Worm (Caenorhabditis elegans): Measurements from ENCODE around the gene istr-1.
A peak's percentile ranks its signal among the peaks of the same experiment; 100 is the strongest.

Gene istr-1

DNA sequence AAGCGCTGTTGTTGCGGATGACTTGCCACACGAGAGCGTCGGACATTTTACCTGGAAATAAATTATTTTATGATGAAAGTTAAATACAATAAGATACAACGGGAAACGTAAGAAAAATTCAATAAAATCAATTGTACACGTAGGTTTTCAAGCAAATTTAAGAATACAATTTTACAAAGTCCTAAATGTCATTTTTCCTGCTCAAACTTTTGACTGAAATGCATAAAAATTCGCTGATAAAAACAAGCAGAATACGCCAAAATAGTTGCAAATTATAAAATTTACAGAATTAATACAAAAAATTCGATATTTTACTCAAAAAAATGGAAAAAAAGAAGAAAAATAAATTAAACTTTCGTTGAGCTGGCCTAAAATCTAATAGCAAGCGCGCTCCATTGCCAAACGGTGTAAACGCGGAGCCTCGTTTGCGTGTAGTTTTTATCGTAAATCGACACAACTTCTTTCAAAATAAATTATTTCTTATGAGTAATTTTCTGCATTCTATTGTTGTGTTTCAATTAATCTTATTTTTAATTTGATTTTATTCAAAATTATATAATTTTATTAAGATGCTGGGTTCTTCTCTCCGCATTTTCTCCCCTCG lies 30.5 kb downstream of the istr-1 start, which contains the start of the genes rpl-28 and mrpl-49 (continued):
- TF ChIP-seq pag-3 (tag; optimal IDR thresholded peaks at IDR 0.05; ENCODE audit: borderline replicate concordance, insufficient read depth) (no peak), sox-4 (tag; optimal IDR thresholded peaks at IDR 0.05) (peak; percentile 21), xbp-1 (tag; optimal IDR thresholded peaks at IDR 0.05) (peak; percentile 89), sptf-1 (tag; optimal IDR thresholded peaks at IDR 0.05) (no peak), lin-14 (GFP tag; optimal IDR thresholded peaks at IDR 0.05) (peak; percentile 95), F16B12.6 (tag; optimal IDR thresholded peaks at IDR 0.05) (peak; percentile 62), sup-37 (GFP tag; optimal IDR thresholded peaks at IDR 0.05) (no peak), ceh-63 (GFP tag; optimal IDR thresholded peaks at IDR 0.05) (no peak), tlp-1 (tag; optimal IDR thresholded peaks at IDR 0.05) (no peak), mab-9 (GFP tag; IDR thresholded peaks at IDR 0.05) (0 out of 2 replicates have a peak, but pooled peaks have one; percentile 8), jun-1 (tag; optimal IDR thresholded peaks at IDR 0.05) (peak; percentile 71), skn-1 (tag; optimal IDR thresholded peaks at IDR 0.05) (peak; percentile 93), elt-3 (tag; optimal IDR thresholded peaks at IDR 0.05) (peak in 4 of 6 experiments; percentile 51 to 92 (median 70)), nhr-85 (tag) (peak; percentile 93), hpl-2 (GFP tag; optimal IDR thresholded peaks at IDR 0.05) (peak; percentile 23), nhr-11 (tag; optimal IDR thresholded peaks at IDR 0.05) (no peak), fkh-10 (GFP tag; optimal IDR thresholded peaks at IDR 0.05) (peak; percentile 42), ztf-4 (tag; optimal IDR thresholded peaks at IDR 0.05) (peak; percentile 25), lin-15B (tag; optimal IDR thresholded peaks at IDR 0.05) (peak; percentile 98), lsy-2 (tag; optimal IDR thresholded peaks at IDR 0.05) (peak; percentile 91 to 94), alr-1 (tag; optimal IDR thresholded peaks at IDR 0.05; ENCODE audit: borderline replicate concordance) (peak; percentile 1), ceh-82 (tag; optimal IDR thresholded peaks at IDR 0.05) (peak; percentile 92 to 93 (median 93)), elt-2 (tag; optimal IDR thresholded peaks at IDR 0.05) (peak; percentile 33), ama-1 (optimal IDR thresholded peaks at IDR 0.05) (no peak), grh-1 (GFP tag; IDR thresholded peaks at IDR 0.05) (peak; percentile 72), irx-1 (tag; optimal IDR thresholded peaks at IDR 0.05) (peak; percentile 76), nhr-76 (tag; optimal IDR thresholded peaks at IDR 0.05) (no peak), dpl-1 (GFP tag; optimal IDR thresholded peaks at IDR 0.05) (peak; percentile 80 to 87 (median 83)), nhr-237 (tag; optimal IDR thresholded peaks at IDR 0.05) (peak; percentile 65), mep-1 (tag; optimal IDR thresholded peaks at IDR 0.05) (peak; percentile 97), efl-3 (GFP tag; optimal IDR thresholded peaks at IDR 0.05) (no peak), nhr-19 (GFP tag; conservative IDR thresholded peaks at IDR 0.05) (peak; percentile 86), nhr-20 (tag; optimal IDR thresholded peaks at IDR 0.05) (peak; percentile 92), fos-1 (tag; optimal IDR thresholded peaks at IDR 0.05) (peak; percentile 84), unc-86 (tag; optimal IDR thresholded peaks at IDR 0.05) (peak; percentile 72), nhr-71 (tag; optimal IDR thresholded peaks at IDR 0.05) (peak; percentile 91), blmp-1 (tag; optimal IDR thresholded peaks at IDR 0.05) (peak; percentile 83), nhr-84 (tag; optimal IDR thresholded peaks at IDR 0.05) (no peak), fkh-4 (tag; optimal IDR thresholded peaks at IDR 0.05; ENCODE audit: borderline replicate concordance) (no peak), mdl-1 (tag; optimal IDR thresholded peaks at IDR 0.05) (peak in 1 of 2 experiments; percentile 88), snu-23 (GFP tag; optimal IDR thresholded peaks at IDR 0.05) (peak; percentile 93), zag-1 (tag; optimal IDR thresholded peaks at IDR 0.05) (peak; percentile 48), ets-5 (GFP tag; IDR thresholded peaks at IDR 0.05) (no peak), mef-2 (tag; optimal IDR thresholded peaks at IDR 0.05) (peak; percentile 29)
